Fruit fly (Drosophila melanogaster) whole organism, embryonic: ENCODE measurements around the gene FoxL1.

Experiments
- Asciz ChIP-seq: fragments of 200-800 bp; sonication (Bioruptor generic); optimal IDR thresholded peaks from 2 replicates; lab custom pipeline; 2017; ENCODE audit warnings: missing biosample characterization, mild to moderate bottlenecking, missing genetic modification characterization, missing genetic modification reagents
- Atf-2 ChIP-seq: fragments of 200-800 bp; sonication (Bioruptor generic); optimal IDR thresholded peaks from 2 replicates; lab custom pipeline; 2016; ENCODE audit warnings: missing biosample characterization, missing genetic modification characterization
- B-H1 ChIP-seq: fragments of 200-800 bp; sonication (Bioruptor generic); IDR thresholded peaks from 3 replicates; pipeline ENCODE4 v1.3.6; 2022; ENCODE audit warnings: missing biosample characterization, missing genetic modification characterization
- Bgb ChIP-seq: fragments of 200-800 bp; sonication (Bioruptor generic); IDR thresholded peaks from 2 replicates; pipeline ENCODE4 v1.3.6; 2022; ENCODE audit warnings: missing biosample characterization, missing genetic modification characterization; ENCODE audit not compliant: partially characterized antibody
- CG12071 ChIP-seq: fragments of 200-800 bp; sonication (Bioruptor generic); optimal IDR thresholded peaks from 3 replicates; lab custom pipeline; 2018; ENCODE audit warnings: missing biosample characterization, mild to moderate bottlenecking, missing genetic modification characterization
- CG1233 ChIP-seq: fragments of 200-800 bp; sonication (Bioruptor generic); optimal IDR thresholded peaks from 4 replicates; lab custom pipeline; 2018; ENCODE audit warnings: missing biosample characterization, mild to moderate bottlenecking, missing genetic modification characterization
- CG12659 ChIP-seq: fragments of 200-800 bp; sonication (Bioruptor generic); optimal IDR thresholded peaks from 3 replicates; lab custom pipeline; 2017; ENCODE audit warnings: mild to moderate bottlenecking, missing biosample characterization, missing genetic modification reagents, missing genetic modification characterization
- CG13123 ChIP-seq: fragments of 200-800 bp; sonication (Bioruptor generic); optimal IDR thresholded peaks from 2 replicates; lab custom pipeline; 2016; ENCODE audit warnings: missing biosample characterization, missing genetic modification characterization
- CG13296 ChIP-seq: fragments of 200-800 bp; sonication (Bioruptor generic); optimal IDR thresholded peaks from 3 replicates; lab custom pipeline; 2018; ENCODE audit warnings: missing biosample characterization, mild to moderate bottlenecking, missing genetic modification characterization
- CG14667 ChIP-seq: fragments of 200-800 bp; sonication (Bioruptor generic); IDR thresholded peaks from 2 replicates; pipeline ENCODE4 v1.3.6; 2022; ENCODE audit warnings: missing biosample characterization, missing genetic modification characterization
- CG15514 ChIP-seq: fragments of 200-800 bp; sonication (Bioruptor generic); optimal IDR thresholded peaks from 3 replicates; lab custom pipeline; 2017; ENCODE audit warnings: missing biosample characterization, missing genetic modification characterization, mild to moderate bottlenecking, moderate library complexity, missing genetic modification reagents
- CG17829 ChIP-seq: fragments of 200-800 bp; optimal IDR thresholded peaks from 2 replicates; lab custom pipeline; 2019; ENCODE audit warnings: missing biosample characterization, mild to moderate bottlenecking, missing genetic modification characterization, moderate library complexity
- CG18262 ChIP-seq: fragments of 200-800 bp; optimal IDR thresholded peaks from 3 replicates; lab custom pipeline; 2019; ENCODE audit warnings: missing biosample characterization, mild to moderate bottlenecking, missing genetic modification characterization, moderate library complexity
- CG2202 ChIP-seq: fragments of 200-800 bp; sonication (Bioruptor generic); optimal IDR thresholded peaks from 2 replicates; lab custom pipeline; 2018; ENCODE audit warnings: missing biosample characterization, mild to moderate bottlenecking, missing genetic modification characterization
- CG2889 ChIP-seq: fragments of 200-800 bp; sonication (Bioruptor generic); IDR thresholded peaks from 3 replicates; pipeline ENCODE4 v1.3.6; 2022; ENCODE audit warnings: missing biosample characterization, missing genetic modification characterization
- CG34376 ChIP-seq: fragments of 200-800 bp; sonication (Bioruptor generic); optimal IDR thresholded peaks from 2 replicates; lab custom pipeline; 2018; ENCODE audit warnings: missing biosample characterization, mild to moderate bottlenecking, missing genetic modification characterization
- CG5180 ChIP-seq: fragments of 200-800 bp; sonication (Bioruptor generic); optimal IDR thresholded peaks from 3 replicates; lab custom pipeline; 2017; ENCODE audit warnings: missing biosample characterization, missing genetic modification characterization, mild to moderate bottlenecking, moderate library complexity, missing genetic modification reagents
- CG6854 ChIP-seq: fragments of 200-800 bp; sonication (Bioruptor generic); optimal IDR thresholded peaks from 3 replicates; lab custom pipeline; 2017; ENCODE audit warnings: missing biosample characterization, mild to moderate bottlenecking, missing genetic modification characterization
- CG8290 ChIP-seq, 3 experiments: fragments of 200-800 bp; sonication (Bioruptor generic); optimal IDR thresholded peaks; 2 replicates each; lab custom pipeline; 2016 to 2019; ENCODE audit warnings: missing biosample characterization in 3 of 3, missing genetic modification characterization in 3 of 3, mild to moderate bottlenecking in 2 of 3, moderate library complexity in 1 of 3
- CG8765 ChIP-seq: fragments of 200-800 bp; sonication (Bioruptor generic); IDR thresholded peaks from 2 replicates; pipeline ENCODE4 v1.3.6; 2022; ENCODE audit warnings: missing biosample characterization, missing genetic modification characterization
- CG9609 ChIP-seq: fragments of 200-800 bp; sonication (Bioruptor generic); optimal IDR thresholded peaks from 3 replicates; lab custom pipeline; 2016; ENCODE audit warnings: missing biosample characterization, missing genetic modification characterization
- D ChIP-seq, 2 experiments: fragments of 200-800 bp in 1 of 2; fragments of >200 bp in 1 of 2; sonication (Bioruptor generic) in 1 of 2; optimal IDR thresholded peaks; 2 replicates in 1 of 2; 3 replicates in 1 of 2; lab custom pipeline; 2017; ENCODE audit warnings: mild to moderate bottlenecking in 1 of 2, missing biosample characterization in 1 of 2, missing genetic modification characterization in 1 of 2, missing genetic modification reagents in 1 of 2
- Doc2 ChIP-seq: fragments of 200-800 bp; sonication (Bioruptor generic); IDR thresholded peaks from 2 replicates; pipeline ENCODE4 v1.3.6; 2022; ENCODE audit warnings: missing biosample characterization, missing genetic modification characterization
- Gug ChIP-seq: fragments of 200-800 bp; sonication (Bioruptor generic); IDR thresholded peaks from 4 replicates; pipeline ENCODE4 v1.3.6; 2022; ENCODE audit warnings: missing biosample characterization, missing genetic modification characterization
- Hr39 ChIP-seq: fragments of >200 bp; optimal IDR thresholded peaks from 2 replicates; lab custom pipeline; 2017
- Hr78 ChIP-seq, 2 experiments: fragments of 200-800 bp in 1 of 2; fragments of >200 bp in 1 of 2; sonication (Bioruptor generic) in 1 of 2; optimal IDR thresholded peaks; 2 replicates each; lab custom pipeline; 2017 to 2019; ENCODE audit warnings: missing biosample characterization in 2 of 2, missing genetic modification characterization in 2 of 2, mild to moderate bottlenecking in 1 of 2, moderate library complexity in 1 of 2
- Max ChIP-seq: fragments of 200-800 bp; sonication (Bioruptor generic); optimal IDR thresholded peaks from 2 replicates; lab custom pipeline; 2016; ENCODE audit warnings: missing biosample characterization, mild to moderate bottlenecking, missing genetic modification characterization
- Mes4 ChIP-seq: fragments of 200-800 bp; sonication (Bioruptor generic); optimal IDR thresholded peaks from 2 replicates; lab custom pipeline; 2016; ENCODE audit warnings: missing biosample characterization, missing genetic modification characterization
- Sry-δ ChIP-seq: fragments of 200-800 bp; sonication (Bioruptor generic); optimal IDR thresholded peaks from 2 replicates; lab custom pipeline; 2016; ENCODE audit warnings: missing biosample characterization, missing genetic modification characterization
- Trl ChIP-seq, 3 experiments: fragments of >200 bp in 2 of 3; fragments of 200-800 bp in 1 of 3; sonication (Bioruptor generic) in 1 of 3; optimal IDR thresholded peaks; 2 replicates in 1 of 3; 3 replicates in 2 of 3; lab custom pipeline; 2016 to 2017; ENCODE audit warnings: missing biosample characterization in 1 of 3, missing genetic modification characterization in 1 of 3
- br ChIP-seq: fragments of >200 bp; optimal IDR thresholded peaks from 2 replicates; lab custom pipeline; 2017
- cas ChIP-seq: fragments of 200-800 bp; sonication (Bioruptor generic); IDR thresholded peaks from 2 replicates; pipeline ENCODE4 v1.3.6; 2022; ENCODE audit warnings: missing biosample characterization, missing genetic modification characterization
- emc ChIP-seq: fragments of 200-800 bp; sonication (Bioruptor generic); optimal IDR thresholded peaks from 2 replicates; lab custom pipeline; 2016; ENCODE audit warnings: missing biosample characterization, missing genetic modification characterization
- eve ChIP-seq, 2 experiments: fragments of >200 bp; optimal IDR thresholded peaks; 2 replicates each; lab custom pipeline; 2017; ENCODE audit warnings: missing biosample characterization in 2 of 2, missing genetic modification characterization in 2 of 2
- gem ChIP-seq: fragments of 200-800 bp; sonication (Bioruptor generic); optimal IDR thresholded peaks from 2 replicates; lab custom pipeline; 2019; ENCODE audit warnings: missing biosample characterization, mild to moderate bottlenecking, missing genetic modification characterization, moderate library complexity
- grn ChIP-seq: fragments of 200-800 bp; sonication (Bioruptor generic); optimal IDR thresholded peaks from 3 replicates; lab custom pipeline; 2017; ENCODE audit warnings: missing biosample characterization, missing genetic modification characterization
- lbe ChIP-seq: fragments of 200-800 bp; sonication (Bioruptor generic); optimal IDR thresholded peaks from 2 replicates; lab custom pipeline; 2016; ENCODE audit warnings: missing biosample characterization, mild to moderate bottlenecking, missing genetic modification characterization
- mam ChIP-seq: fragments of 200-800 bp; sonication (Bioruptor generic); optimal IDR thresholded peaks from 3 replicates; lab custom pipeline; 2016; ENCODE audit warnings: missing biosample characterization, missing genetic modification characterization
- mld ChIP-seq: fragments of 200-800 bp; sonication (Bioruptor generic); IDR thresholded peaks from 3 replicates; pipeline ENCODE4 v1.3.6; 2022; ENCODE audit warnings: missing biosample characterization, missing genetic modification characterization; ENCODE audit not compliant: partially characterized antibody
- onecut ChIP-seq: fragments of 200-800 bp; sonication (Bioruptor generic); IDR thresholded peaks from 2 replicates; pipeline ENCODE4 v1.3.6; 2022; ENCODE audit warnings: missing biosample characterization, missing genetic modification characterization
- otp ChIP-seq: fragments of 200-800 bp; sonication (Bioruptor generic); IDR thresholded peaks from 3 replicates; pipeline ENCODE4, ENCODE4 v1.3.6; 2022; ENCODE audit warnings: missing biosample characterization, missing genetic modification characterization
- p53 ChIP-seq: fragments of 200-800 bp; sonication (Bioruptor generic); optimal IDR thresholded peaks from 2 replicates; lab custom pipeline; 2016; ENCODE audit warnings: missing biosample characterization, missing genetic modification characterization
- peb ChIP-seq: fragments of 200-800 bp; sonication (Bioruptor generic); IDR thresholded peaks from 2 replicates; pipeline ENCODE4 v1.3.6; 2022; ENCODE audit warnings: missing biosample characterization, missing genetic modification characterization
- pros ChIP-seq: fragments of 200-800 bp; sonication (Bioruptor generic); optimal IDR thresholded peaks from 3 replicates; lab custom pipeline; 2019; ENCODE audit warnings: missing biosample characterization, mild to moderate bottlenecking, missing genetic modification characterization, moderate library complexity
- shn ChIP-seq: fragments of 200-800 bp; sonication (Bioruptor generic); optimal IDR thresholded peaks from 3 replicates; lab custom pipeline; 2016; ENCODE audit warnings: missing biosample characterization, missing genetic modification characterization
- slbo ChIP-seq: fragments of 200-800 bp; sonication (Bioruptor generic); IDR thresholded peaks from 2 replicates; pipeline ENCODE4 v1.3.6; 2022; ENCODE audit warnings: missing biosample characterization, missing genetic modification characterization
- sug ChIP-seq: fragments of 200-800 bp; optimal IDR thresholded peaks from 2 replicates; lab custom pipeline; 2019; ENCODE audit warnings: missing biosample characterization, mild to moderate bottlenecking, missing genetic modification characterization, moderate library complexity
- tna ChIP-seq: fragments of 200-800 bp; sonication (Bioruptor generic); IDR thresholded peaks from 2 replicates; pipeline ENCODE4 v1.3.6; 2022; ENCODE audit warnings: missing biosample characterization, missing genetic modification characterization; ENCODE audit not compliant: partially characterized antibody
- zen ChIP-seq: fragments of 200-800 bp; sonication (Bioruptor generic); optimal IDR thresholded peaks from 3 replicates; lab custom pipeline; 2018; ENCODE audit warnings: missing biosample characterization, mild to moderate bottlenecking, missing genetic modification characterization, moderate library complexity

FoxL1 gene

dm6 chr3L:3970372-3971031 is 48.2 kb upstream of the FoxL1 start (continued):
- no peak for TF ChIP-seq Atf-2 (GFP tag; lab: Kevin White, UChicago)
- peak; percentile 61 for TF ChIP-seq gem (tag; lab: Kevin White, UChicago)
- TF ChIP-seq tna = no peak
- peak; percentile 31 for TF ChIP-seq CG18262 (tag; lab: Kevin White, UChicago)
- TF ChIP-seq CG14667 (GFP tag; lab: Robert Waterston, UW) = no peak
- TF ChIP-seq CG9609 (GFP tag; lab: Kevin White, UChicago) = peak; percentile 41
- peak; percentile 11 for TF ChIP-seq sug
- no peak for TF ChIP-seq emc (GFP tag; lab: Kevin White, UChicago)
- no peak for TF ChIP-seq CG8290 (GFP tag; optimal IDR thresholded peaks at IDR 0.05; lab: Kevin White, UChicago)
- peak in 1 of 2 experiments; percentile 39 for TF ChIP-seq CG8290 (tag; optimal IDR thresholded peaks at IDR 0.05; lab: Kevin White, UChicago)
- no peak for TF ChIP-seq CG6854 (GFP tag; lab: Kevin White, UChicago)
- TF ChIP-seq p53 (GFP tag; lab: Kevin White, UChicago) = no peak
- TF ChIP-seq B-H1 = no peak
- peak; percentile 7 for TF ChIP-seq CG17829 (tag; lab: Kevin White, UChicago)
- TF ChIP-seq Bgb (GFP tag; lab: Robert Waterston, UW) = no peak
- TF ChIP-seq cas (GFP tag; lab: Robert Waterston, UW) = no peak
- no peak for TF ChIP-seq Hr39
- TF ChIP-seq shn (GFP tag; lab: Kevin White, UChicago) = no peak
- no peak for TF ChIP-seq CG2889 (GFP tag; lab: Robert Waterston, UW)
- TF ChIP-seq CG34376 (GFP tag; lab: Kevin White, UChicago) = no peak
- TF ChIP-seq eve (GFP tag; optimal IDR thresholded peaks at IDR 0.05; lab: Kevin White, UChicago) = peak in 1 of 2 experiments; percentile 60
- no peak for TF ChIP-seq Hr78 (GFP tag; optimal IDR thresholded peaks at IDR 0.05; lab: Kevin White, UChicago)
- TF ChIP-seq D (optimal IDR thresholded peaks at IDR 0.05; lab: Kevin White, UChicago) = no peak
- TF ChIP-seq D (GFP tag; optimal IDR thresholded peaks at IDR 0.05; lab: Kevin White, UChicago) = peak; percentile 9
- TF ChIP-seq CG1233 (GFP tag; lab: Kevin White, UChicago) = peak; percentile 15
- peak; percentile 56 for TF ChIP-seq pros
- TF ChIP-seq Asciz (GFP tag; lab: Kevin White, UChicago) = no peak
- TF ChIP-seq br = no peak
- no peak for TF ChIP-seq mld (GFP tag; lab: Robert Waterston, UW)
- TF ChIP-seq Doc2 (GFP tag; lab: Robert Waterston, UW) = no peak
- no peak for TF ChIP-seq lbe (GFP tag; lab: Kevin White, UChicago)
- no peak for TF ChIP-seq onecut (GFP tag; lab: Robert Waterston, UW)
- TF ChIP-seq CG8765 (GFP tag; lab: Robert Waterston, UW) = no peak
- TF ChIP-seq Mes4 (GFP tag; lab: Kevin White, UChicago) = no peak
- 0 out of 3 replicates have a peak, but pooled peaks have one; percentile 40 for TF ChIP-seq otp (GFP tag; lab: Robert Waterston, UW)
- TF ChIP-seq Max (GFP tag; lab: Kevin White, UChicago) = no peak
- TF ChIP-seq CG13123 (GFP tag; lab: Kevin White, UChicago) = no peak
- TF ChIP-seq CG2202 = no peak
- TF ChIP-seq CG12071 (GFP tag; lab: Kevin White, UChicago) = no peak
- TF ChIP-seq CG12659 = peak; percentile 51
- no peak for TF ChIP-seq Gug (GFP tag; lab: Robert Waterston, UW)
- TF ChIP-seq mam (GFP tag; lab: Kevin White, UChicago) = peak; percentile 50
- TF ChIP-seq CG13296 (GFP tag; lab: Kevin White, UChicago) = no peak
- peak; percentile 23 for TF ChIP-seq CG15514 (GFP tag; lab: Kevin White, UChicago)
- TF ChIP-seq slbo = peak; percentile 66
- peak; percentile 24; the same call in 1 of the 2 replicates for TF ChIP-seq peb
- TF ChIP-seq grn (GFP tag; lab: Kevin White, UChicago) = no peak
- no peak for TF ChIP-seq Trl (optimal IDR thresholded peaks at IDR 0.05; lab: Kevin White, UChicago)
- peak; percentile 20 for TF ChIP-seq Trl (GFP tag; optimal IDR thresholded peaks at IDR 0.05; lab: Kevin White, UChicago)
- TF ChIP-seq Sry-δ (GFP tag; lab: Kevin White, UChicago) = no peak
- TF ChIP-seq CG5180 (GFP tag; lab: Kevin White, UChicago) = peak; percentile 21
- no peak for TF ChIP-seq zen
